Worm (Caenorhabditis elegans) whole organism, late embryonic: ENCODE data around the gene R166.2.

Experiments used
- C08G9.2 ChIP-seq: sonication (generic microtip); optimal IDR thresholded peaks from 2 replicates; lab custom pipeline; 2016; ENCODE audit warnings: mild to moderate bottlenecking, missing genetic modification characterization, moderate library complexity, missing compliant biosample characterization
- C38D4.7 ChIP-seq: fragments of 200-800 bp; sonication (Bioruptor generic); optimal IDR thresholded peaks from 2 replicates; lab custom pipeline; 2018; ENCODE audit warnings: mild to moderate bottlenecking, missing genetic modification characterization, moderate library complexity, missing compliant biosample characterization
- F13H6.1 ChIP-seq: sonication (generic microtip); optimal IDR thresholded peaks from 2 replicates; lab custom pipeline; 2016; ENCODE audit warnings: missing genetic modification characterization, missing compliant biosample characterization
- K02D7.2 ChIP-seq: sonication (generic microtip); optimal IDR thresholded peaks from 2 replicates; lab custom pipeline; 2017; ENCODE audit warnings: mild to moderate bottlenecking, missing genetic modification characterization, missing compliant biosample characterization
- K09A11.1 ChIP-seq: sonication (generic microtip); optimal IDR thresholded peaks from 2 replicates; lab custom pipeline; 2017; ENCODE audit warnings: antibody characterized with exemption, mild to moderate bottlenecking, missing genetic modification characterization, missing compliant biosample characterization; ENCODE audit not compliant: insufficient read depth
- T23F11.4 ChIP-seq: fragments of 200-800 bp; sonication (Bioruptor generic); optimal IDR thresholded peaks from 2 replicates; lab custom pipeline; 2018; ENCODE audit warnings: mild to moderate bottlenecking, missing genetic modification characterization, missing compliant biosample characterization
- Y22D7AL.16 ChIP-seq: sonication (generic microtip); optimal IDR thresholded peaks from 2 replicates; lab custom pipeline; 2016; ENCODE audit warnings: missing genetic modification characterization, missing compliant biosample characterization
- ahr-1 ChIP-seq: sonication (generic microtip); optimal IDR thresholded peaks from 2 replicates; lab custom pipeline; 2016; ENCODE audit warnings: missing genetic modification characterization, missing compliant biosample characterization
- ceh-18 ChIP-seq: sonication (generic microtip); optimal IDR thresholded peaks from 2 replicates; lab custom pipeline; 2016; ENCODE audit warnings: missing genetic modification characterization, missing compliant biosample characterization
- ceh-19 ChIP-seq: fragments of 200-800 bp; sonication (Bioruptor generic); optimal IDR thresholded peaks from 2 replicates; lab custom pipeline; 2018; ENCODE audit warnings: mild to moderate bottlenecking, missing genetic modification characterization, missing compliant biosample characterization
- ceh-2 ChIP-seq: sonication (generic microtip); optimal IDR thresholded peaks from 2 replicates; lab custom pipeline; 2016; ENCODE audit warnings: missing genotype, missing genetic modification characterization, missing compliant biosample characterization
- ceh-22 ChIP-seq: sonication (generic microtip); optimal IDR thresholded peaks from 2 replicates; lab custom pipeline; 2017; ENCODE audit warnings: missing biosample characterization, missing genetic modification characterization
- ceh-24 ChIP-seq: sonication (generic microtip); optimal IDR thresholded peaks from 2 replicates; lab custom pipeline; 2016; ENCODE audit warnings: mild to moderate bottlenecking, missing genetic modification characterization, missing compliant biosample characterization
- ceh-30 ChIP-seq: fragments of 150-350 bp; optimal IDR thresholded peaks from 2 replicates; lab custom pipeline; 2014; ENCODE audit warnings: missing biosample characterization, missing genetic modification characterization
- ceh-31 ChIP-seq: sonication (generic microtip); optimal IDR thresholded peaks from 2 replicates; lab custom pipeline; 2016; ENCODE audit warnings: missing genetic modification characterization, missing compliant biosample characterization
- ceh-34 ChIP-seq: sonication (generic microtip); optimal IDR thresholded peaks from 2 replicates; lab custom pipeline; 2016; ENCODE audit warnings: mild to moderate bottlenecking, missing genetic modification characterization, missing compliant biosample characterization
- ceh-45 ChIP-seq: fragments of 200-800 bp; sonication (Bioruptor generic); IDR thresholded peaks from 2 replicates; pipeline ENCODE4 v1.3.6; 2022; ENCODE audit warnings: missing genetic modification reagents, missing genetic modification characterization, missing compliant biosample characterization
- ceh-6 ChIP-seq: fragments of 200-800 bp; sonication (Bioruptor generic); optimal IDR thresholded peaks from 2 replicates; lab custom pipeline; 2018; ENCODE audit warnings: mild to moderate bottlenecking, missing genetic modification characterization, missing compliant biosample characterization
- che-1 ChIP-seq: sonication (generic microtip); optimal IDR thresholded peaks from 2 replicates; lab custom pipeline; 2016; ENCODE audit warnings: mild to moderate bottlenecking, missing genetic modification characterization, missing compliant biosample characterization
- dve-1 ChIP-seq: sonication (generic microtip); optimal IDR thresholded peaks from 2 replicates; lab custom pipeline; 2017; ENCODE audit warnings: antibody characterized with exemption, mild to moderate bottlenecking, missing genetic modification characterization, missing compliant biosample characterization
- eyg-1 ChIP-seq: sonication (generic microtip); optimal IDR thresholded peaks from 2 replicates; lab custom pipeline; 2016; ENCODE audit warnings: missing genotype, missing genetic modification characterization, missing compliant biosample characterization
- fax-1 ChIP-seq: sonication (generic microtip); optimal IDR thresholded peaks from 2 replicates; lab custom pipeline; 2016; ENCODE audit warnings: missing genotype, missing genetic modification characterization, missing compliant biosample characterization
- fkh-10 ChIP-seq: fragments of 150-350 bp; optimal IDR thresholded peaks from 2 replicates; lab custom pipeline; 2014; ENCODE audit warnings: missing biosample characterization, missing genetic modification reagents, missing genetic modification characterization
- gmeb-2 ChIP-seq: sonication (generic microtip); optimal IDR thresholded peaks from 2 replicates; lab custom pipeline; 2016; ENCODE audit warnings: missing genetic modification characterization, inconsistent platforms, missing compliant biosample characterization
- hlh-15 ChIP-seq: sonication (generic microtip); optimal IDR thresholded peaks from 2 replicates; lab custom pipeline; 2016; ENCODE audit warnings: missing genetic modification characterization, missing compliant biosample characterization
- hlh-30 ChIP-seq: sonication (generic microtip); optimal IDR thresholded peaks from 2 replicates; lab custom pipeline; 2017; ENCODE audit warnings: antibody characterized with exemption, missing genetic modification characterization, missing compliant biosample characterization; ENCODE audit not compliant: insufficient read depth
- lin-11 ChIP-seq: fragments of 200-800 bp; sonication (Bioruptor generic); optimal IDR thresholded peaks from 2 replicates; lab custom pipeline; 2018; ENCODE audit warnings: mild to moderate bottlenecking, missing genetic modification characterization, missing compliant biosample characterization
- madf-2 ChIP-seq: sonication (generic microtip); optimal IDR thresholded peaks from 2 replicates; lab custom pipeline; 2017; ENCODE audit warnings: missing genetic modification characterization, missing compliant biosample characterization
- nfya-1 ChIP-seq: sonication (generic microtip); optimal IDR thresholded peaks from 2 replicates; lab custom pipeline; 2017; ENCODE audit warnings: missing genetic modification characterization, mild to moderate bottlenecking, missing compliant biosample characterization, antibody characterized with exemption, moderate library complexity
- nhr-232 ChIP-seq: sonication (generic microtip); optimal IDR thresholded peaks from 2 replicates; lab custom pipeline; 2016; ENCODE audit warnings: missing genetic modification characterization, missing compliant biosample characterization
- npax-4 ChIP-seq: sonication (generic microtip); optimal IDR thresholded peaks from 2 replicates; lab custom pipeline; 2016; ENCODE audit warnings: missing genetic modification characterization, missing compliant biosample characterization
- pag-3 ChIP-seq: sonication (generic microtip); optimal IDR thresholded peaks from 2 replicates; lab custom pipeline; 2016; ENCODE audit warnings: missing compliant biosample characterization, missing genetic modification characterization, borderline replicate concordance
- pha-2 ChIP-seq: sonication (generic microtip); optimal IDR thresholded peaks from 2 replicates; lab custom pipeline; 2017; ENCODE audit warnings: mild to moderate bottlenecking, missing genetic modification characterization, missing compliant biosample characterization
- pha-4 ChIP-seq: fragments of 150-350 bp; optimal IDR thresholded peaks from 2 replicates; lab custom pipeline; 2018; ENCODE audit warnings: missing biosample characterization, missing genetic modification reagents, missing genetic modification characterization
- pqm-1 ChIP-seq: sonication (generic microtip); optimal IDR thresholded peaks from 2 replicates; lab custom pipeline; 2016; ENCODE audit warnings: missing genetic modification characterization, missing compliant biosample characterization
- pros-1 ChIP-seq: fragments of 150-350 bp; optimal IDR thresholded peaks from 2 replicates; lab custom pipeline; 2014; ENCODE audit warnings: missing biosample characterization, missing genetic modification reagents, missing genetic modification characterization
- ref-2 ChIP-seq: sonication (generic microtip); optimal IDR thresholded peaks from 2 replicates; lab custom pipeline; 2016; ENCODE audit warnings: missing genetic modification characterization, missing compliant biosample characterization
- sox-2 ChIP-seq: fragments of 200-800 bp; sonication (Bioruptor generic); IDR thresholded peaks from 2 replicates; pipeline ENCODE4 v1.3.6; 2022; ENCODE audit warnings: missing genetic modification reagents, missing genetic modification characterization, missing compliant biosample characterization
- sox-4 ChIP-seq: sonication (generic microtip); optimal IDR thresholded peaks from 2 replicates; lab custom pipeline; 2017; ENCODE audit warnings: mild to moderate bottlenecking, missing genetic modification characterization, inconsistent platforms, missing compliant biosample characterization
- tbx-7 ChIP-seq: sonication (generic microtip); optimal IDR thresholded peaks from 2 replicates; lab custom pipeline; 2016; ENCODE audit warnings: missing genotype, missing genetic modification characterization, missing compliant biosample characterization
- ttx-3 ChIP-seq: sonication (generic microtip); optimal IDR thresholded peaks from 2 replicates; lab custom pipeline; 2016; ENCODE audit warnings: missing genetic modification reagents, missing genetic modification characterization, missing compliant biosample characterization
- unc-42 ChIP-seq: sonication (generic microtip); optimal IDR thresholded peaks from 2 replicates; lab custom pipeline; 2016; ENCODE audit warnings: missing genotype, missing genetic modification characterization, missing compliant biosample characterization
- unc-55 ChIP-seq: sonication (generic microtip); optimal IDR thresholded peaks from 2 replicates; lab custom pipeline; 2017; ENCODE audit warnings: missing biosample characterization, missing genetic modification reagents, missing genetic modification characterization
- unc-86 ChIP-seq: sonication (generic microtip); optimal IDR thresholded peaks from 2 replicates; lab custom pipeline; 2016; ENCODE audit warnings: missing genetic modification characterization, missing compliant biosample characterization
- zip-5 ChIP-seq: sonication (generic microtip); optimal IDR thresholded peaks from 2 replicates; lab custom pipeline; 2016; ENCODE audit warnings: missing genetic modification characterization, missing compliant biosample characterization

Gene R166.2

DNA sequence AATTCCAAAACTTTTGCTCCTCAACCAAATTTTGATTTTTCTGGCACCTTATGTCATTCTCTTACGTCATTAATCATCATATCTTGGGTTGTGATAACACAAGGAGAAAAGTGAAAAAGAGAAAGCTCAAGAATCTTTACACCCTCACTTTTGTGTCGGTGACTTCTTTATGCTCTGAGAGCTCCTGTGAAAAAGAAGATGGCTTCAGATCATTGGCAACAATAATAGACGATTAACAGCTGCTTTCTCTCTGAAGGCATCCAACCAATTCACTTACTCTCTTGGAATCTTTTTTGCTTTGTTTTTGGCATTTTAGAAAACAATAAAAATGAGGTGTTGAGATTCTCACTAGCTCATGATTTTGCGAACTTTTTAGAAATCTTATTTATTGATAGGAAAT is 32.0 kb upstream of the R166.2 start:
- TF ChIP-seq ceh-45 (no peak), sox-2 (GFP tag; lab: Robert Waterston, UW) (no peak), tbx-7 (tag; lab: Kevin White, UChicago) (no peak), dve-1 (tag; lab: Kevin White, UChicago) (no peak), pros-1 (tag; lab: Kevin White, UChicago) (no peak), unc-55 (GFP tag; lab: Kevin White, UChicago) (peak; percentile 13), gmeb-2 (tag; lab: Kevin White, UChicago) (no peak), lin-11 (tag; lab: Kevin White, UChicago) (no peak)

DNA sequence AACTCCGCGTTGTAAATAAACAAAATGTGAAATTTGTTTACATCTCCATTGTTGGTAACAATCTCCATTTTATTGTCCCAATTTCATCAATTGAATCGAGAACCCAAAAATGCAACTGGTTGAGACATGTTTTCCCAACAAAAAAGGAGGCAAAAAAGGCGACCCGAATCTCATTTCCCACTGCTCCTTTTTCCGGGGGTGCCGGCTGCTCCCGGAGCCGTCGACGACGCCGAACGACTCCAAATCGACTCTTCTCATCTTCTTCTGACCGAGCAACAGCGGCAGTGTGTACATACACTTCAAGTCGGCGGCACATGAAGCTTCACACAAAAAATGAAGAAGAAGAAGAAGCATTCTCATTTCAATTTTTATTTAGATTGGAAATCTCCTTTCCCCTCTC is 29.0 kb upstream of the R166.2 start:
- TF ChIP-seq madf-2 (tag; lab: Kevin White, UChicago): no peak
- TF ChIP-seq pag-3 (tag; lab: Kevin White, UChicago): no peak
- TF ChIP-seq eyg-1 (tag; lab: Kevin White, UChicago): no peak
- TF ChIP-seq Y22D7AL.16 (tag; lab: Kevin White, UChicago): no peak
- TF ChIP-seq tbx-7 (tag; lab: Kevin White, UChicago): no peak
- no peak for TF ChIP-seq pqm-1 (tag; lab: Kevin White, UChicago)
- TF ChIP-seq ceh-24 (tag; lab: Kevin White, UChicago): no peak
- no peak for TF ChIP-seq T23F11.4 (GFP tag; lab: Kevin White, UChicago)
- TF ChIP-seq ceh-18 (tag; lab: Kevin White, UChicago): no peak
- no peak for TF ChIP-seq nfya-1 (tag; lab: Kevin White, UChicago)
- TF ChIP-seq ceh-2 (tag; lab: Kevin White, UChicago): no peak
- TF ChIP-seq pha-2 (tag; lab: Kevin White, UChicago): no peak
- no peak for TF ChIP-seq fax-1
- TF ChIP-seq hlh-15: no peak
- no peak for TF ChIP-seq ref-2 (tag; lab: Kevin White, UChicago)
- no peak for TF ChIP-seq K02D7.2 (tag; lab: Kevin White, UChicago)
- no peak for TF ChIP-seq che-1 (tag; lab: Kevin White, UChicago)

DNA sequence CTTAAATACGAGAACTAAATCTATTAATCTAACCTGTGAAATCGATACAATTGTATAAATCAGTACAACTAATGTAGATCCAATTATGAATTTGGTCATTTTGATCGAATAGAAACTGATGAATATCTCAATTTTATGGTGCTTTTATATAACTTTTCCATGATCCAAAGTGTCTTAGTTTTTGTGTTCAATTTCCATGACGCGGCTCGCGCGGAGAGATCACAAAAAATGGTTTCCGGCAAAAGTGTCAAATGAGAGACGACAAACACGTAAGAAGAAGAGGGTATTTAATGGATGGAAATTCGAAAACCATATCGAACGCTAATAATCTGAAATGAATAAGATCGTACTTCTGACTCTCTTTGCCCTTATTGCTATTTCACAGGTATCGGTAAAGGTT is 27.1 kb upstream of the R166.2 start, which contains the start of the genes C06A1.6 and C06A1.7:
Gene C06A1.6 (minus strand): TSS at position 101 of the 400 bp plus-strand sequence.
Gene C06A1.7 (plus strand): TSS at position 314 of the 400 bp plus-strand sequence.
- TF ChIP-seq ahr-1 (tag; lab: Kevin White, UChicago) (no peak), K09A11.1 (tag; lab: Kevin White, UChicago) (no peak), ref-2 (tag; lab: Kevin White, UChicago) (no peak), ceh-34 (tag; lab: Kevin White, UChicago) (no peak), F13H6.1 (tag; lab: Kevin White, UChicago) (no peak), fkh-10 (no peak), ceh-19 (GFP tag; lab: Kevin White, UChicago) (no peak), dve-1 (tag; lab: Kevin White, UChicago) (no peak), gmeb-2 (tag; lab: Kevin White, UChicago) (no peak), C08G9.2 (tag; lab: Kevin White, UChicago) (no peak), pqm-1 (tag; lab: Kevin White, UChicago) (no peak), nhr-232 (no peak), unc-55 (GFP tag; lab: Kevin White, UChicago) (no peak)

ce11 chrII:10563368-10563767 is 25.9 kb upstream of the R166.2 start, which contains the start of gene cdc-48.1:
Gene cdc-48.1, minus strand, starts transcription at chrII:10563407.
- TF ChIP-seq hlh-15 (peak; percentile 35), ceh-45 (peak; percentile 68; the same call in 1 of the 2 replicates), ceh-34 (tag; lab: Kevin White, UChicago) (peak; percentile 99), hlh-30 (tag; lab: Kevin White, UChicago) (peak; percentile 89), ceh-22 (no peak), pha-4 (no peak), C38D4.7 (GFP tag; lab: Kevin White, UChicago) (peak; percentile 46), dve-1 (tag; lab: Kevin White, UChicago) (peak; percentile 99), ceh-31 (peak; percentile 98), sox-2 (GFP tag; lab: Robert Waterston, UW) (peak; percentile 86), zip-5 (tag; lab: Kevin White, UChicago) (peak; percentile 30), sox-4 (peak; percentile 68), fax-1 (peak; percentile 72), ceh-18 (tag; lab: Kevin White, UChicago) (peak; percentile 100), ceh-6 (GFP tag; lab: Kevin White, UChicago) (peak; percentile 68), npax-4 (tag; lab: Kevin White, UChicago) (peak; percentile 20), unc-42 (tag; lab: Kevin White, UChicago) (peak; percentile 100), ceh-30 (tag; lab: Kevin White, UChicago) (peak; percentile 95), ttx-3 (tag; lab: Kevin White, UChicago) (peak; percentile 68), unc-55 (GFP tag; lab: Kevin White, UChicago) (peak; percentile 95), ceh-24 (tag; lab: Kevin White, UChicago) (peak; percentile 57), unc-86 (tag; lab: Kevin White, UChicago) (peak; percentile 97), T23F11.4 (GFP tag; lab: Kevin White, UChicago) (peak; percentile 85)
